Fruit fly (Drosophila melanogaster) whole organism, embryonic: ENCODE measurements around the gene mib2.

Experiments
- CG10959 ChIP-seq: fragments of 200-800 bp; sonication (Bioruptor generic); IDR thresholded peaks from 2 replicates; pipeline ENCODE4 v1.3.6; 2022; ENCODE audit warnings: missing biosample characterization, missing genetic modification characterization
- CG14860 ChIP-seq: fragments of 200-800 bp; sonication (Bioruptor generic); IDR thresholded peaks from 3 replicates; pipeline ENCODE4 v1.3.6; 2022; ENCODE audit warnings: missing biosample characterization, missing genetic modification characterization; ENCODE audit not compliant: partially characterized antibody
- CG1529 ChIP-seq: fragments of 200-800 bp; sonication (Bioruptor generic); optimal IDR thresholded peaks from 3 replicates; lab custom pipeline; 2018; ENCODE audit warnings: missing biosample characterization, missing genetic modification characterization
- CG15514 ChIP-seq: fragments of 200-800 bp; sonication (Bioruptor generic); optimal IDR thresholded peaks from 3 replicates; lab custom pipeline; 2017; ENCODE audit warnings: missing biosample characterization, missing genetic modification characterization, mild to moderate bottlenecking, moderate library complexity, missing genetic modification reagents
- CG16813 ChIP-seq: fragments of 200-800 bp; sonication (Bioruptor generic); IDR thresholded peaks from 3 replicates; pipeline ENCODE4 v1.3.6; 2022; ENCODE audit warnings: missing biosample characterization, missing genetic modification characterization; ENCODE audit not compliant: partially characterized antibody
- CG17568 ChIP-seq: fragments of 200-800 bp; sonication (Bioruptor generic); optimal IDR thresholded peaks from 2 replicates; lab custom pipeline; 2018; ENCODE audit warnings: missing biosample characterization, mild to moderate bottlenecking, missing genetic modification characterization, moderate library complexity
- CG3065 ChIP-seq: fragments of 200-800 bp; sonication (Bioruptor generic); optimal IDR thresholded peaks from 2 replicates; lab custom pipeline; 2016; ENCODE audit warnings: missing biosample characterization, missing genetic modification characterization
- CG4282 ChIP-seq: fragments of 200-800 bp; sonication (Bioruptor generic); optimal IDR thresholded peaks from 2 replicates; lab custom pipeline; 2016; ENCODE audit warnings: missing biosample characterization, missing genetic modification characterization
- CG43689 ChIP-seq: fragments of 200-800 bp; sonication (Bioruptor generic); IDR thresholded peaks from 2 replicates; pipeline ENCODE4 v1.3.6; 2022; ENCODE audit warnings: missing biosample characterization, missing genetic modification characterization
- CG6254 ChIP-seq: fragments of 200-800 bp; sonication (Bioruptor generic); optimal IDR thresholded peaks from 3 replicates; lab custom pipeline; 2017; ENCODE audit warnings: mild to moderate bottlenecking, missing biosample characterization, missing genetic modification reagents, missing genetic modification characterization
- CG8388 ChIP-seq: fragments of 200-800 bp; sonication (Bioruptor generic); optimal IDR thresholded peaks from 2 replicates; lab custom pipeline; 2019; ENCODE audit warnings: missing biosample characterization, mild to moderate bottlenecking, missing genetic modification characterization, moderate library complexity
- Dad ChIP-seq: fragments of 200-800 bp; sonication (Bioruptor generic); optimal IDR thresholded peaks from 3 replicates; lab custom pipeline; 2016; ENCODE audit warnings: missing biosample characterization, missing genetic modification characterization
- ERR ChIP-seq: fragments of 200-800 bp; sonication (Bioruptor generic); optimal IDR thresholded peaks from 2 replicates; lab custom pipeline; 2016; ENCODE audit warnings: missing biosample characterization, missing genetic modification characterization
- GATAe ChIP-seq: fragments of 200-800 bp; sonication (Bioruptor generic); conservative IDR thresholded peaks from 2 replicates; pipeline ENCODE4 v1.3.6; 2022; ENCODE audit warnings: missing biosample characterization, missing genetic modification characterization
- Gsc ChIP-seq: fragments of 200-800 bp; sonication (Bioruptor generic); IDR thresholded peaks from 2 replicates; pipeline ENCODE4 v1.3.6; 2022; ENCODE audit warnings: missing biosample characterization, missing genetic modification characterization
- H15 ChIP-seq: fragments of 200-800 bp; sonication (Bioruptor generic); IDR thresholded peaks from 3 replicates; pipeline ENCODE4 v1.3.6; 2022; ENCODE audit warnings: missing biosample characterization, missing genetic modification characterization
- H2.0 ChIP-seq: fragments of 200-800 bp; sonication (Bioruptor generic); IDR thresholded peaks from 2 replicates; pipeline ENCODE4 v1.3.6; 2022; ENCODE audit warnings: missing biosample characterization, missing genetic modification characterization
- HLH3B ChIP-seq: fragments of 200-800 bp; sonication (Bioruptor generic); IDR thresholded peaks from 2 replicates; pipeline ENCODE4 v1.3.6; 2022; ENCODE audit warnings: missing biosample characterization, missing genetic modification characterization
- Jarid2 ChIP-seq: fragments of 200-800 bp; sonication (Bioruptor generic); optimal IDR thresholded peaks from 3 replicates; lab custom pipeline; 2017; ENCODE audit warnings: mild to moderate bottlenecking, missing biosample characterization, missing genetic modification reagents, missing genetic modification characterization
- Mes4 ChIP-seq: fragments of 200-800 bp; sonication (Bioruptor generic); optimal IDR thresholded peaks from 2 replicates; lab custom pipeline; 2016; ENCODE audit warnings: missing biosample characterization, missing genetic modification characterization
- Myb ChIP-seq: fragments of 200-800 bp; sonication (Bioruptor generic); optimal IDR thresholded peaks from 2 replicates; lab custom pipeline; 2016; ENCODE audit warnings: missing biosample characterization, missing genetic modification characterization
- Nf-YC ChIP-seq: fragments of 200-800 bp; optimal IDR thresholded peaks from 3 replicates; lab custom pipeline; 2019; ENCODE audit warnings: missing biosample characterization, mild to moderate bottlenecking, missing genetic modification characterization, moderate library complexity
- Oaz ChIP-seq: fragments of 200-800 bp; sonication (Bioruptor generic); IDR thresholded peaks from 2 replicates; pipeline ENCODE4 v1.3.6; 2022; ENCODE audit warnings: missing biosample characterization, missing genetic modification characterization
- Pdp1 ChIP-seq, 2 experiments: fragments of 200-800 bp; sonication (Bioruptor generic); optimal IDR thresholded peaks; 3 replicates each; lab custom pipeline; 2016; ENCODE audit warnings: missing biosample characterization in 2 of 2, missing genetic modification characterization in 2 of 2, mild to moderate bottlenecking in 1 of 2, moderate library complexity in 1 of 2
- Rfx ChIP-seq: fragments of 200-800 bp; sonication (Bioruptor generic); IDR thresholded peaks from 2 replicates; pipeline ENCODE4 v1.3.6; 2022; ENCODE audit warnings: missing biosample characterization, missing genetic modification characterization
- Tbp ChIP-seq: fragments of >200 bp; optimal IDR thresholded peaks from 2 replicates; lab custom pipeline; 2018; ENCODE audit warnings: missing biosample characterization, missing genetic modification characterization
- Xrp1 ChIP-seq: fragments of 200-800 bp; sonication (Bioruptor generic); IDR thresholded peaks from 2 replicates; pipeline ENCODE4 v1.3.6; 2022; ENCODE audit warnings: missing biosample characterization, missing genetic modification characterization
- ato ChIP-seq: fragments of 200-800 bp; sonication (Bioruptor generic); IDR thresholded peaks from 2 replicates; pipeline ENCODE4 v1.3.6; 2022; ENCODE audit warnings: missing biosample characterization, missing genetic modification characterization; ENCODE audit not compliant: partially characterized antibody
- bbx ChIP-seq: fragments of 200-800 bp; sonication (Bioruptor generic); IDR thresholded peaks from 2 replicates; pipeline ENCODE4 v1.3.6; 2022; ENCODE audit warnings: missing biosample characterization, missing genetic modification characterization; ENCODE audit not compliant: partially characterized antibody
- cato ChIP-seq: fragments of 200-800 bp; sonication (Bioruptor generic); optimal IDR thresholded peaks from 2 replicates; lab custom pipeline; 2016; ENCODE audit warnings: missing biosample characterization, missing genetic modification characterization, borderline replicate concordance
- chm ChIP-seq: fragments of 200-800 bp; sonication (Bioruptor generic); IDR thresholded peaks from 2 replicates; pipeline ENCODE4 v1.3.6; 2022; ENCODE audit warnings: missing biosample characterization, missing genetic modification characterization
- ci ChIP-seq: fragments of 200-800 bp; sonication (Bioruptor generic); IDR thresholded peaks from 3 replicates; pipeline ENCODE4 v1.3.6; 2022; ENCODE audit warnings: missing biosample characterization, missing genetic modification characterization
- danr ChIP-seq: fragments of 200-800 bp; sonication (Bioruptor generic); IDR thresholded peaks from 2 replicates; pipeline ENCODE4 v1.3.6; 2022; ENCODE audit warnings: missing biosample characterization, missing genetic modification characterization
- dati ChIP-seq: fragments of 200-800 bp; sonication (Bioruptor generic); IDR thresholded peaks from 2 replicates; pipeline ENCODE4 v1.3.6; 2022; ENCODE audit warnings: missing biosample characterization, missing genetic modification characterization
- dmrt99B ChIP-seq: fragments of 200-800 bp; sonication (Bioruptor generic); optimal IDR thresholded peaks from 2 replicates; lab custom pipeline; 2018; ENCODE audit warnings: missing biosample characterization, mild to moderate bottlenecking, missing genetic modification characterization, moderate library complexity
- eve ChIP-seq, 2 experiments: fragments of >200 bp; optimal IDR thresholded peaks; 2 replicates each; lab custom pipeline; 2017; ENCODE audit warnings: missing biosample characterization in 2 of 2, missing genetic modification characterization in 2 of 2
- ewg ChIP-seq: fragments of 200-800 bp; sonication (Bioruptor generic); optimal IDR thresholded peaks from 3 replicates; lab custom pipeline; 2017; ENCODE audit warnings: mild to moderate bottlenecking, missing biosample characterization, missing genetic modification reagents, missing genetic modification characterization
- gce ChIP-seq: fragments of 200-800 bp; sonication (Bioruptor generic); IDR thresholded peaks from 3 replicates; pipeline ENCODE4 v1.3.6; 2022; ENCODE audit warnings: missing biosample characterization, missing genetic modification characterization
- grn ChIP-seq: fragments of 200-800 bp; sonication (Bioruptor generic); optimal IDR thresholded peaks from 3 replicates; lab custom pipeline; 2017; ENCODE audit warnings: missing biosample characterization, missing genetic modification characterization
- gsb-n ChIP-seq: fragments of 200-800 bp; sonication (Bioruptor generic); optimal IDR thresholded peaks from 3 replicates; lab custom pipeline; 2018; ENCODE audit warnings: missing biosample characterization, mild to moderate bottlenecking, missing genetic modification characterization
- ham ChIP-seq: fragments of 200-800 bp; sonication (Bioruptor generic); IDR thresholded peaks from 2 replicates; pipeline ENCODE4 v1.3.6; 2022; ENCODE audit warnings: missing biosample characterization, missing genetic modification characterization
- ken ChIP-seq: fragments of 200-800 bp; sonication (Bioruptor generic); IDR thresholded peaks from 3 replicates; pipeline ENCODE4 v1.3.6; 2022; ENCODE audit warnings: missing biosample characterization, missing genetic modification characterization
- maf-S ChIP-seq: fragments of 200-800 bp; sonication (Bioruptor generic); optimal IDR thresholded peaks from 2 replicates; lab custom pipeline; 2016; ENCODE audit warnings: missing biosample characterization, missing genetic modification characterization
- mam ChIP-seq: fragments of 200-800 bp; sonication (Bioruptor generic); optimal IDR thresholded peaks from 3 replicates; lab custom pipeline; 2016; ENCODE audit warnings: missing biosample characterization, missing genetic modification characterization
- nom ChIP-seq: fragments of 200-800 bp; sonication (Bioruptor generic); optimal IDR thresholded peaks from 2 replicates; lab custom pipeline; 2017; ENCODE audit warnings: missing biosample characterization, missing genetic modification characterization, mild to moderate bottlenecking, moderate library complexity, missing genetic modification reagents
- odd ChIP-seq: fragments of 200-800 bp; sonication (Bioruptor generic); optimal IDR thresholded peaks from 2 replicates; lab custom pipeline; 2017; ENCODE audit warnings: missing biosample characterization, mild to moderate bottlenecking, missing genetic modification characterization
- otp ChIP-seq: fragments of 200-800 bp; sonication (Bioruptor generic); IDR thresholded peaks from 3 replicates; pipeline ENCODE4, ENCODE4 v1.3.6; 2022; ENCODE audit warnings: missing biosample characterization, missing genetic modification characterization
- phol ChIP-seq: fragments of 200-800 bp; sonication (Bioruptor generic); optimal IDR thresholded peaks from 3 replicates; lab custom pipeline; 2018; ENCODE audit warnings: missing biosample characterization, mild to moderate bottlenecking, missing genetic modification characterization, moderate library complexity
- tap ChIP-seq: fragments of 200-800 bp; optimal IDR thresholded peaks from 3 replicates; lab custom pipeline; 2019; ENCODE audit warnings: missing biosample characterization, mild to moderate bottlenecking, missing genetic modification characterization, moderate library complexity
- vfl ChIP-seq: fragments of 200-800 bp; sonication (Bioruptor generic); optimal IDR thresholded peaks from 2 replicates; lab custom pipeline; 2016; ENCODE audit warnings: missing biosample characterization, missing genetic modification characterization
- vvl ChIP-seq: fragments of 200-800 bp; sonication (Bioruptor generic); IDR thresholded peaks from 2 replicates; pipeline ENCODE4 v1.3.6; 2022; ENCODE audit warnings: missing biosample characterization, missing genetic modification characterization

Gene mib2

DNA sequence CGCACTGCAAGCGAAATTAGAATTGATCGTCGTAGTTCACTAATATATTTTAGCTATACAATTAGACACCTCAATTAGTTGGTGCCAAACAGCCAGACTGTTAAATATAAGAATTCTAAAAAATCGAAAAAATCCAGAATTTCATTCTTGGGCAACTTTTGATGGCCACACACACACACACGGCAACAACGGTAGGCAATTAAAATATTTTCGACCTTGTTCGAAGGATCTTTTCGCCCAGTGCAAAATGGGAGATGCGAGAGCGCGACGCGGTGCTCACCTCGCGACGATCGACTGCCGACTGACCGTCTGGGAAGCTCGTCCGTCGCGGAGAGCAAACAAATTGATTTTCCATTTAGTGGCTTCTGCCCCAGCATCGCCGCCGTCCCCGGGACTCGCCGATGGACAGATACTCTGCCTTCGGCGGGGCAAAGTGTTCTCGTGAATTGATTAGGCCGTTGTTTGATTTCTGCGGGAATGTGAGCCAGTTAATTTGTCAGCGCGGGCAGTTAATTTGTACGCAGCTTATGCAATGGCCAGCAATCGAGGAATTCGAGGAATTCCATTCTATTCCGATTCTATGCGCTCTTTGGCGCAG lies 35.4 kb downstream of the mib2 start, which contains the start of gene CG10702 (continued):
- TF ChIP-seq Dad (GFP tag; lab: Kevin White, UChicago), result no peak
- peak; percentile 55; the same call in 1 of the 3 replicates for TF ChIP-seq ken (GFP tag; lab: Robert Waterston, UW)
- TF ChIP-seq mam (GFP tag; lab: Kevin White, UChicago), result peak; percentile 39
- no peak for TF ChIP-seq Nf-YC (tag; lab: Kevin White, UChicago)
- TF ChIP-seq gce (GFP tag; lab: Robert Waterston, UW), result no peak
- no peak for TF ChIP-seq CG4282 (GFP tag; lab: Kevin White, UChicago)
- no peak for TF ChIP-seq maf-S
- no peak for TF ChIP-seq cato (GFP tag; lab: Kevin White, UChicago)
- no peak for TF ChIP-seq CG16813 (GFP tag; lab: Robert Waterston, UW)
- TF ChIP-seq Oaz, result no peak
- TF ChIP-seq Tbp (GFP tag; lab: Kevin White, UChicago), result no peak
- no peak for TF ChIP-seq CG1529
- no peak for TF ChIP-seq ERR (GFP tag; lab: Kevin White, UChicago)
- no peak for TF ChIP-seq dmrt99B (tag; lab: Kevin White, UChicago)
- TF ChIP-seq vvl (GFP tag; lab: Robert Waterston, UW), result no peak
- no peak for TF ChIP-seq CG6254 (GFP tag; lab: Kevin White, UChicago)
- no peak for TF ChIP-seq phol (tag; lab: Kevin White, UChicago)
- no peak for TF ChIP-seq ewg (GFP tag; lab: Kevin White, UChicago)
- 0 out of 3 replicates have a peak, but pooled peaks have one; percentile 19 for TF ChIP-seq otp (GFP tag; lab: Robert Waterston, UW)
- no peak for TF ChIP-seq grn
- TF ChIP-seq nom (GFP tag; lab: Kevin White, UChicago), result no peak
- TF ChIP-seq tap (tag; lab: Kevin White, UChicago), result no peak
- TF ChIP-seq CG14860 (GFP tag; lab: Robert Waterston, UW), result no peak
- no peak for TF ChIP-seq ato (GFP tag; lab: Robert Waterston, UW)
- TF ChIP-seq CG15514, result no peak
- TF ChIP-seq dati, result no peak
- no peak for TF ChIP-seq H2.0
- peak; percentile 62 for TF ChIP-seq Rfx
- no peak for TF ChIP-seq ham (GFP tag; lab: Robert Waterston, UW)
- no peak for TF ChIP-seq chm (GFP tag; lab: Robert Waterston, UW)
- TF ChIP-seq odd (GFP tag; lab: Kevin White, UChicago), result no peak
- no peak for TF ChIP-seq CG8388 (GFP tag; lab: Kevin White, UChicago)
- no peak for TF ChIP-seq HLH3B
- no peak for TF ChIP-seq danr (GFP tag; lab: Robert Waterston, UW)
- no peak for TF ChIP-seq eve (GFP tag; optimal IDR thresholded peaks at IDR 0.05; lab: Kevin White, UChicago)
- no peak; the same call in 1 of the 2 replicates for TF ChIP-seq Xrp1 (GFP tag; lab: Robert Waterston, UW)
- TF ChIP-seq GATAe (GFP tag; lab: Robert Waterston, UW), result no peak
- no peak for TF ChIP-seq Gsc (GFP tag; lab: Robert Waterston, UW)
- TF ChIP-seq ci (GFP tag; lab: Robert Waterston, UW), result no peak; the same call in 2 of the 3 replicates
- TF ChIP-seq gsb-n (tag; lab: Kevin White, UChicago), result no peak
- no peak for TF ChIP-seq vfl (GFP tag; lab: Kevin White, UChicago)
- TF ChIP-seq CG17568, result no peak
- no peak for TF ChIP-seq bbx (GFP tag; lab: Robert Waterston, UW)
- no peak for TF ChIP-seq Jarid2
- TF ChIP-seq Myb (GFP tag; lab: Kevin White, UChicago), result no peak
- TF ChIP-seq Mes4 (GFP tag; lab: Kevin White, UChicago), result no peak
- no peak for TF ChIP-seq CG3065 (GFP tag; lab: Kevin White, UChicago)
- TF ChIP-seq H15, result no peak
- TF ChIP-seq CG43689 (GFP tag; lab: Robert Waterston, UW), result no peak
- TF ChIP-seq Pdp1 (GFP tag; optimal IDR thresholded peaks at IDR 0.05; lab: Kevin White, UChicago), result no peak
- no peak for TF ChIP-seq CG10959 (GFP tag; lab: Robert Waterston, UW)
